Fruit fly (Drosophila melanogaster) whole organism, wandering third instar larva: ENCODE measurements around the gene CG45067.

ENCODE experiments used
- CG9705 ChIP-seq: fragments of 200-800 bp; sonication (Bioruptor generic); optimal IDR thresholded peaks from 2 replicates; lab custom pipeline; 2018; ENCODE audit warnings: missing biosample characterization, mild to moderate bottlenecking, missing genetic modification characterization
- CrebA ChIP-seq: fragments of 200-800 bp; sonication (Bioruptor generic); optimal IDR thresholded peaks from 2 replicates; lab custom pipeline; 2016; ENCODE audit warnings: missing biosample characterization, mild to moderate bottlenecking, missing genetic modification characterization, borderline replicate concordance
- Dif ChIP-seq: fragments of 200-275, 200-300 bp; sonication (Bioruptor generic); optimal IDR thresholded peaks from 2 replicates; lab custom pipeline; 2018; ENCODE audit warnings: missing biosample characterization, missing genetic modification characterization; ENCODE audit not compliant: partially characterized antibody
- HLH106 ChIP-seq: fragments of 200-800 bp; optimal IDR thresholded peaks from 3 replicates; lab custom pipeline; 2019; ENCODE audit warnings: missing biosample characterization, mild to moderate bottlenecking, missing genetic modification characterization, moderate library complexity
- Hnf4 ChIP-seq: fragments of 200-800 bp; sonication (Bioruptor generic); optimal IDR thresholded peaks from 2 replicates; lab custom pipeline; 2016; ENCODE audit warnings: missing biosample characterization, mild to moderate bottlenecking, missing genetic modification characterization
- Hr83 ChIP-seq: fragments of 200-300 bp; sonication (Bioruptor generic); optimal IDR thresholded peaks from 2 replicates; lab custom pipeline; 2016; ENCODE audit warnings: missing biosample characterization, mild to moderate bottlenecking, missing genetic modification characterization, moderate library complexity; ENCODE audit not compliant: poor library complexity, severe bottlenecking
- Jra ChIP-seq: sonication (Bioruptor generic); optimal IDR thresholded peaks from 2 replicates; lab custom pipeline; 2016; ENCODE audit warnings: missing biosample characterization, missing genetic modification characterization
- Myc ChIP-seq: fragments of >200 bp; optimal IDR thresholded peaks from 2 replicates; lab custom pipeline; 2017
- OdsH ChIP-seq: fragments of 200-800 bp; sonication (Bioruptor generic); optimal IDR thresholded peaks from 2 replicates; lab custom pipeline; 2016; ENCODE audit warnings: missing biosample characterization, mild to moderate bottlenecking, missing genetic modification characterization
- Rel ChIP-seq, 2 experiments: fragments of 200-800 bp; sonication (Bioruptor generic) in 1 of 2; optimal IDR thresholded peaks; 2 replicates in 1 of 2; 3 replicates in 1 of 2; lab custom pipeline; 2016 to 2019; ENCODE audit warnings: mild to moderate bottlenecking in 2 of 2, missing biosample characterization in 2 of 2, missing genetic modification characterization in 2 of 2, moderate library complexity in 1 of 2
- Sp1 ChIP-seq: fragments of 200-800 bp; sonication (Bioruptor generic); optimal IDR thresholded peaks from 3 replicates; lab custom pipeline; 2019; ENCODE audit warnings: missing biosample characterization, mild to moderate bottlenecking, missing genetic modification characterization, moderate library complexity
- Vsx2 ChIP-seq: fragments of 200-300, 225-300 bp; sonication (Bioruptor generic); optimal IDR thresholded peaks from 2 replicates; lab custom pipeline; 2018; ENCODE audit warnings: missing biosample characterization, missing genetic modification characterization; ENCODE audit not compliant: partially characterized antibody
- br ChIP-seq: fragments of 200-800 bp; sonication (Bioruptor generic); optimal IDR thresholded peaks from 2 replicates; lab custom pipeline; 2016; ENCODE audit warnings: missing biosample characterization, missing genetic modification characterization
- brk ChIP-seq: fragments of 200-800 bp; sonication (Bioruptor generic); optimal IDR thresholded peaks from 2 replicates; lab custom pipeline; 2016; ENCODE audit warnings: missing biosample characterization, mild to moderate bottlenecking, missing genetic modification characterization
- dl ChIP-seq, 2 experiments: fragments of 175-275, 200-275 bp in 1 of 2; fragments of 200-275 bp in 1 of 2; sonication (Bioruptor generic); optimal IDR thresholded peaks; lab custom pipeline; 2018; ENCODE audit warnings: mild to moderate bottlenecking in 2 of 2, missing biosample characterization in 2 of 2, missing genetic modification characterization in 2 of 2, moderate library complexity in 2 of 2; ENCODE audit not compliant: partially characterized antibody in 2 of 2, insufficient read depth in 1 of 2
- dmrt93B ChIP-seq: fragments of 200-800 bp; sonication (Bioruptor generic); optimal IDR thresholded peaks from 2 replicates; lab custom pipeline; 2018; ENCODE audit warnings: missing biosample characterization, mild to moderate bottlenecking, missing genetic modification characterization
- dsf ChIP-seq: sonication (Bioruptor generic); optimal IDR thresholded peaks from 2 replicates; lab custom pipeline; 2016; ENCODE audit warnings: missing biosample characterization, missing genetic modification characterization, borderline replicate concordance
- ey ChIP-seq: fragments of 200-800 bp; sonication (Bioruptor generic); optimal IDR thresholded peaks from 2 replicates; lab custom pipeline; 2016; ENCODE audit warnings: missing biosample characterization, missing genetic modification characterization
- foxo ChIP-seq, 2 experiments: fragments of 200-800 bp; sonication (Bioruptor generic); optimal IDR thresholded peaks; 2 replicates in 1 of 2; 3 replicates in 1 of 2; lab custom pipeline; 2016 to 2017; ENCODE audit warnings: missing biosample characterization in 2 of 2, missing genetic modification characterization in 2 of 2
- fru ChIP-seq: fragments of 200-800 bp; sonication (Bioruptor generic); optimal IDR thresholded peaks from 3 replicates; lab custom pipeline; 2016; ENCODE audit warnings: missing biosample characterization, mild to moderate bottlenecking, missing genetic modification characterization
- h ChIP-seq: fragments of 200-800 bp; sonication (Bioruptor generic); optimal IDR thresholded peaks from 3 replicates; lab custom pipeline; 2016; ENCODE audit warnings: missing biosample characterization, mild to moderate bottlenecking, missing genetic modification characterization
- jim ChIP-seq: fragments of 175-275, 200-325 bp; sonication (Bioruptor generic); optimal IDR thresholded peaks from 2 replicates; lab custom pipeline; 2016; ENCODE audit warnings: missing biosample characterization, mild to moderate bottlenecking, missing genetic modification characterization
- psq ChIP-seq: fragments of 200-800 bp; sonication (Bioruptor generic); optimal IDR thresholded peaks from 3 replicates; lab custom pipeline; 2017; ENCODE audit warnings: missing biosample characterization, mild to moderate bottlenecking, missing genetic modification characterization, moderate library complexity
- rgr ChIP-seq: fragments of 200-800 bp; sonication (Bioruptor generic); optimal IDR thresholded peaks from 3 replicates; lab custom pipeline; 2016; ENCODE audit warnings: missing biosample characterization, mild to moderate bottlenecking, missing genetic modification characterization
- sage ChIP-seq: fragments of 200-800 bp; sonication (Bioruptor generic); optimal IDR thresholded peaks from 2 replicates; lab custom pipeline; 2016; ENCODE audit warnings: missing biosample characterization, mild to moderate bottlenecking, missing genetic modification characterization
- sv ChIP-seq: fragments of 200-800 bp; sonication (Bioruptor generic); optimal IDR thresholded peaks from 3 replicates; lab custom pipeline; 2016; ENCODE audit warnings: missing biosample characterization, missing genetic modification characterization
- usp ChIP-seq: fragments of >200 bp; optimal IDR thresholded peaks from 2 replicates; lab custom pipeline; 2017; ENCODE audit warnings: missing biosample characterization, missing genetic modification characterization
- woc ChIP-seq: sonication (Bioruptor generic); optimal IDR thresholded peaks from 2 replicates; lab custom pipeline; 2016; ENCODE audit warnings: missing biosample characterization, mild to moderate bottlenecking, missing genetic modification characterization

The CG45067 gene

DNA sequence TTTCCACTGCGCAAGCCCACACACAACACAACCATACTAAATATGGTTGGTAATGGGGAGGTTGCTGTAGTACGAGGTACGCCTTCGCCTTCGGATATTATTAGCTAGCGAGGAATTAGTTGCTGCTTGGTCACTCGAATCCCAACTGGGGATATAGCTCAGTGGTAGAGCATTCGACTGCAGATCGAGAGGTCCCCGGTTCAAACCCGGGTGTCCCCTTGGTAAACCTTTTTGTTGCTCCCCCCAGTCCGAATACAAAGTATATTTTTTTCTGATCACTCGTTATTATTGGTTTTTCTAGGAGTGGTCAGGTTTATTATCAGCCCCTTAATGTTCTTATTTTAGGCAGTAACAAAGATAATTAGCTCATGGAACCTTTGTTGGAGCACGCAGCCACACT, 18.7 kb downstream of the CG45067 start:
- TF ChIP-seq CrebA (GFP tag; lab: Kevin White, UChicago) (no peak), OdsH (GFP tag; lab: Kevin White, UChicago) (no peak), foxo (GFP tag; optimal IDR thresholded peaks at IDR 0.05; lab: Kevin White, UChicago) (no peak), Vsx2 (GFP tag; lab: Kevin White, UChicago) (peak; percentile 28), Dif (GFP tag; lab: Kevin White, UChicago) (peak; percentile 24), Hnf4 (GFP tag; lab: Kevin White, UChicago) (peak; percentile 13), br (GFP tag; lab: Kevin White, UChicago) (peak; percentile 51), rgr (no peak)

DNA sequence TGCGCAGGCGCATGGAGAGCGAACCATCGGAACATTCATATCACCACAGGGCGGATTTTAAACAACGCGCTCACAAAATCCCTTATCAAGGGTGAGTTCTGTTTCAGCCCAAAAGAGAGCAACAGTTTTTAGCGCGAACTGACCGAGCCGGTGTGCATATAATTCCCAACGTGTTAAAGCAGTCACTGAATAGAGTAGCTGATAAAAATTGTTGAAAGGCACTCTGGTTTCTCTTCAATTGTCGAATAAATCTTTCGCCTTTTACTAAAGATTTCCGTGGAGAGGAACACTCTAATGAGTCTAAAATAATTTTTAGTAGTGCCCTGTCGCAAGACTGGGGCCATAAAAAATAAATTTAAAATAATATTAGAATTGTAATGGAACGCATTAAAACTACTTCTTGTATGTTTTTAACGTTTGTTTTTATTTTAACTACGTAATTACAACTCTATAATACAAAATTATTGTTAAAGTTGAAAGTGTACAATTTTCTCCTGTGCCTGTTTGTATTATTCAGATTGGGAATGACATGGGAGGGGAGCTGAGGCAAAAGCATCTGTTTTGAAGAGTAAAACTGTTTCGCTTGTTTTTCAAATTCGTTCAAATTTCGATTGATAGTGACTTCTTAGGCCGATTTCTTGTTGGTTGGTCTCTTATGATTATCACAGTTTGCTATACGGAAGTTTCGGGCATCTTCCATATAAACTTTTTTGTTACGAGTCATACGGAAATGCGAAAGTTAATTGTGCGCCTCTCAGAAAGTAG, 23.5 kb downstream of the CG45067 start:
- TF ChIP-seq HLH106 (tag; lab: Kevin White, UChicago) (no peak), woc (GFP tag; lab: Kevin White, UChicago) (peak; percentile 49), ey (peak; percentile 15), Myc (peak; percentile 38), brk (GFP tag; lab: Kevin White, UChicago) (no peak), CG9705 (GFP tag; lab: Kevin White, UChicago) (no peak), foxo (GFP tag; optimal IDR thresholded peaks at IDR 0.05; lab: Kevin White, UChicago) (peak in 1 of 2 experiments; percentile 58), jim (GFP tag; lab: Kevin White, UChicago) (no peak), usp (GFP tag; lab: Kevin White, UChicago) (no peak), sage (GFP tag; lab: Kevin White, UChicago) (no peak), Sp1 (GFP tag; lab: Kevin White, UChicago) (peak; percentile 27), Jra (GFP tag; lab: Kevin White, UChicago) (peak; percentile 30), Hnf4 (GFP tag; lab: Kevin White, UChicago) (peak; percentile 82), psq (GFP tag; lab: Kevin White, UChicago) (peak; percentile 37), br (GFP tag; lab: Kevin White, UChicago) (peak; percentile 58), dl (GFP tag; optimal IDR thresholded peaks at IDR 0.05; lab: Kevin White, UChicago; ENCODE audit: insufficient read depth in 1 of 2, partially characterized antibody in 2 of 2) (peak in 1 of 2 experiments; percentile 39), dsf (GFP tag; lab: Kevin White, UChicago) (no peak), OdsH (GFP tag; lab: Kevin White, UChicago) (peak; percentile 38), Hr83 (GFP tag; lab: Kevin White, UChicago) (peak; percentile 40), sv (GFP tag; lab: Kevin White, UChicago) (peak; percentile 40), rgr (peak; percentile 44), Rel (GFP tag; optimal IDR thresholded peaks at IDR 0.05; lab: Kevin White, UChicago) (no peak), Rel (tag; optimal IDR thresholded peaks at IDR 0.05; lab: Kevin White, UChicago) (peak; percentile 33), h (GFP tag; lab: Kevin White, UChicago) (no peak), fru (GFP tag; lab: Kevin White, UChicago) (peak; percentile 59)
- TF ChIP-seq, all 38 proteins: peak for 16

DNA sequence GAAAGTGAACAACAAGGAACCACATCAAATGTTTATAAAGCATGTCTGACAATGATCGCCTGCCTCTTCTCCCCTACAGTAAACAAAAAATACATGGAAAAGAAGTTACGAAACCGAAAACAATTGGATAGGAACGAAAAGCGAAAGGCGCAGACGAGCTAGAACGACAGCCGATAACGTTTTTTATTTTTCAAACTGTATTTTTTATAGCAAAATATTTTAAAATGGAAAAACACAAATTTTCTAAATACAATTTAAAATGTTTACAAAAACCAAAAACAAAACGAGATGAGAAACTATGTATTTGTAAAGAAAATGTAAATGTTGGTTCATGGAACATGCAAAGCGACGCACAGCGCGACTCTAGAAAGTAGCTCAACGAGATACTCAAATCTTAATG, 25.3 kb downstream of the CG45067 start:
- TF ChIP-seq woc (GFP tag; lab: Kevin White, UChicago) (no peak), dmrt93B (GFP tag; lab: Kevin White, UChicago) (no peak), h (GFP tag; lab: Kevin White, UChicago) (no peak), Rel (GFP tag; optimal IDR thresholded peaks at IDR 0.05; lab: Kevin White, UChicago) (no peak), Rel (tag; optimal IDR thresholded peaks at IDR 0.05; lab: Kevin White, UChicago) (no peak), HLH106 (tag; lab: Kevin White, UChicago) (no peak), Dif (GFP tag; lab: Kevin White, UChicago) (no peak), dl (GFP tag; optimal IDR thresholded peaks at IDR 0.05; lab: Kevin White, UChicago; ENCODE audit: insufficient read depth in 1 of 2, partially characterized antibody in 2 of 2) (no peak), rgr (no peak)
